Fruit fly (Drosophila melanogaster) whole organism, wandering third instar larva: ENCODE data around the gene CG14174.

Experiments
- dl ChIP-seq, 2 experiments: fragments of 175-275, 200-275 bp in 1 of 2; fragments of 200-275 bp in 1 of 2; sonication (Bioruptor generic); optimal IDR thresholded peaks; lab custom pipeline; 2018; ENCODE audit warnings: mild to moderate bottlenecking in 2 of 2, missing biosample characterization in 2 of 2, missing genetic modification characterization in 2 of 2, moderate library complexity in 2 of 2; ENCODE audit not compliant: partially characterized antibody in 2 of 2, insufficient read depth in 1 of 2
- psq ChIP-seq: fragments of 200-800 bp; sonication (Bioruptor generic); optimal IDR thresholded peaks from 3 replicates; lab custom pipeline; 2017; ENCODE audit warnings: missing biosample characterization, mild to moderate bottlenecking, missing genetic modification characterization, moderate library complexity
- sage ChIP-seq: fragments of 200-800 bp; sonication (Bioruptor generic); optimal IDR thresholded peaks from 2 replicates; lab custom pipeline; 2016; ENCODE audit warnings: missing biosample characterization, mild to moderate bottlenecking, missing genetic modification characterization
- usp ChIP-seq: fragments of >200 bp; optimal IDR thresholded peaks from 2 replicates; lab custom pipeline; 2017; ENCODE audit warnings: missing biosample characterization, missing genetic modification characterization

- TF ChIP-seq sage (GFP tag; lab: Kevin White, UChicago) (no peak), usp (no peak), dl (GFP tag; optimal IDR thresholded peaks at IDR 0.05; lab: Kevin White, UChicago; ENCODE audit: insufficient read depth in 1 of 2, partially characterized antibody in 2 of 2) (no peak), psq (GFP tag; lab: Kevin White, UChicago) (no peak)
Measured at dm6 chr3L:9716595-9716994, 2.5 kb upstream of the CG14174 start.
